Fruit fly (Drosophila melanogaster) whole organism, embryonic: Measurements from ENCODE around the gene Gpdh3.

Experiments
- B-H2 ChIP-seq: fragments of 200-800 bp; sonication (Bioruptor generic); optimal IDR thresholded peaks from 2 replicates; lab custom pipeline; 2018; ENCODE audit warnings: missing biosample characterization, mild to moderate bottlenecking, missing genetic modification characterization
- BEAF-32 ChIP-seq: fragments of 200-800 bp; sonication (Bioruptor generic); optimal IDR thresholded peaks from 3 replicates; lab custom pipeline; 2017; ENCODE audit warnings: missing biosample characterization, missing genetic modification characterization, mild to moderate bottlenecking, moderate library complexity, missing genetic modification reagents
- Bgb ChIP-seq: fragments of 200-800 bp; sonication (Bioruptor generic); IDR thresholded peaks from 2 replicates; pipeline ENCODE4 v1.3.6; 2022; ENCODE audit warnings: missing biosample characterization, missing genetic modification characterization; ENCODE audit not compliant: partially characterized antibody
- CG13287 ChIP-seq: fragments of 200-800 bp; sonication (Bioruptor generic); IDR thresholded peaks from 2 replicates; pipeline ENCODE4 v1.3.6; 2022; ENCODE audit warnings: missing biosample characterization, missing genetic modification characterization; ENCODE audit not compliant: partially characterized antibody
- CG14710 ChIP-seq: fragments of 200-800 bp; sonication (Bioruptor generic); optimal IDR thresholded peaks from 3 replicates; lab custom pipeline; 2019; ENCODE audit warnings: missing biosample characterization, mild to moderate bottlenecking, missing genetic modification characterization, moderate library complexity
- CG15514 ChIP-seq: fragments of 200-800 bp; sonication (Bioruptor generic); optimal IDR thresholded peaks from 3 replicates; lab custom pipeline; 2017; ENCODE audit warnings: missing biosample characterization, missing genetic modification characterization, mild to moderate bottlenecking, moderate library complexity, missing genetic modification reagents
- CG2116 ChIP-seq: fragments of 200-800 bp; sonication (Bioruptor generic); optimal IDR thresholded peaks from 3 replicates; lab custom pipeline; 2018; ENCODE audit warnings: missing biosample characterization, mild to moderate bottlenecking, missing genetic modification characterization
- CG34224 ChIP-seq: fragments of 200-800 bp; sonication (Bioruptor generic); IDR thresholded peaks from 3 replicates; pipeline ENCODE4 v1.3.6; 2022; ENCODE audit warnings: missing biosample characterization, missing genetic modification characterization; ENCODE audit not compliant: partially characterized antibody
- CG5245 ChIP-seq: fragments of 200-800 bp; sonication (Bioruptor generic); optimal IDR thresholded peaks from 3 replicates; lab custom pipeline; 2016; ENCODE audit warnings: missing biosample characterization, missing genetic modification characterization
- CG6791 ChIP-seq: fragments of 200-800 bp; sonication (Bioruptor generic); IDR thresholded peaks from 3 replicates; pipeline ENCODE4 v1.3.6; 2022; ENCODE audit warnings: missing biosample characterization, missing genetic modification characterization; ENCODE audit not compliant: partially characterized antibody
- CG7963 ChIP-seq: fragments of 200-800 bp; sonication (Bioruptor generic); IDR thresholded peaks from 3 replicates; pipeline ENCODE4 v1.3.6; 2022; ENCODE audit warnings: missing biosample characterization, missing genetic modification characterization; ENCODE audit not compliant: partially characterized antibody
- CoRest ChIP-seq: fragments of 200-800 bp; sonication (Bioruptor generic); optimal IDR thresholded peaks from 3 replicates; lab custom pipeline; 2018; ENCODE audit warnings: missing biosample characterization, mild to moderate bottlenecking, missing genetic modification characterization, moderate library complexity
- Dll ChIP-seq: fragments of 200-800 bp; sonication (Bioruptor generic); IDR thresholded peaks from 4 replicates; pipeline ENCODE4 v1.3.6; 2022; ENCODE audit warnings: missing biosample characterization, missing genetic modification characterization; ENCODE audit not compliant: partially characterized antibody
- Doc3 ChIP-seq: fragments of 200-800 bp; sonication (Bioruptor generic); IDR thresholded peaks from 3 replicates; pipeline ENCODE4 v1.3.6; 2022; ENCODE audit warnings: missing biosample characterization, missing genetic modification characterization; ENCODE audit not compliant: partially characterized antibody
- Dp ChIP-seq: fragments of 200-800 bp; sonication (Bioruptor generic); optimal IDR thresholded peaks from 2 replicates; lab custom pipeline; 2018; ENCODE audit warnings: missing biosample characterization, mild to moderate bottlenecking, missing genetic modification characterization, moderate library complexity
- Dref ChIP-seq: fragments of 200-800 bp; sonication (Bioruptor generic); IDR thresholded peaks from 2 replicates; pipeline ENCODE4 v1.3.6; 2022; ENCODE audit warnings: missing biosample characterization, missing genetic modification characterization
- E2f2 ChIP-seq: fragments of 200-800 bp; sonication (Bioruptor generic); IDR thresholded peaks from 2 replicates; pipeline ENCODE4 v1.3.6; 2022; ENCODE audit warnings: missing biosample characterization, missing genetic modification characterization
- HLH4C ChIP-seq: fragments of 200-800 bp; sonication (Bioruptor generic); IDR thresholded peaks from 3 replicates; pipeline ENCODE4 v1.3.6; 2022; ENCODE audit warnings: missing biosample characterization, missing genetic modification characterization; ENCODE audit not compliant: partially characterized antibody
- Kr ChIP-seq: fragments of 200-800 bp; sonication (Bioruptor generic); optimal IDR thresholded peaks from 2 replicates; lab custom pipeline; 2017; ENCODE audit warnings: missing biosample characterization, mild to moderate bottlenecking, missing genetic modification characterization
- MBD-R2 ChIP-seq: fragments of 200-800 bp; sonication (Bioruptor generic); IDR thresholded peaks from 2 replicates; pipeline ENCODE4 v1.3.6; 2022; ENCODE audit warnings: missing biosample characterization, missing genetic modification characterization
- Rx ChIP-seq: fragments of 200-800 bp; sonication (Bioruptor generic); IDR thresholded peaks from 2 replicates; pipeline ENCODE4 v1.3.6; 2022; ENCODE audit warnings: missing biosample characterization, missing genetic modification characterization
- Six4 ChIP-seq: fragments of 200-800 bp; sonication (Bioruptor generic); optimal IDR thresholded peaks from 2 replicates; lab custom pipeline; 2016; ENCODE audit warnings: missing biosample characterization, missing genetic modification characterization
- Sry-δ ChIP-seq: fragments of 200-800 bp; sonication (Bioruptor generic); optimal IDR thresholded peaks from 2 replicates; lab custom pipeline; 2016; ENCODE audit warnings: missing biosample characterization, missing genetic modification characterization
- amos ChIP-seq: fragments of 200-800 bp; sonication (Bioruptor generic); IDR thresholded peaks from 2 replicates; pipeline ENCODE4 v1.3.6; 2022; ENCODE audit warnings: missing biosample characterization, missing genetic modification characterization; ENCODE audit not compliant: partially characterized antibody
- ato ChIP-seq: fragments of 200-800 bp; sonication (Bioruptor generic); IDR thresholded peaks from 2 replicates; pipeline ENCODE4 v1.3.6; 2022; ENCODE audit warnings: missing biosample characterization, missing genetic modification characterization; ENCODE audit not compliant: partially characterized antibody
- bbx ChIP-seq: fragments of 200-800 bp; sonication (Bioruptor generic); IDR thresholded peaks from 2 replicates; pipeline ENCODE4 v1.3.6; 2022; ENCODE audit warnings: missing biosample characterization, missing genetic modification characterization; ENCODE audit not compliant: partially characterized antibody
- chif ChIP-seq, 2 experiments: fragments of 200-800 bp; sonication (Bioruptor generic); optimal IDR thresholded peaks; 3 replicates each; lab custom pipeline; 2016; ENCODE audit warnings: missing biosample characterization in 2 of 2, missing genetic modification characterization in 2 of 2
- chinmo ChIP-seq: fragments of 200-800 bp; sonication (Bioruptor generic); IDR thresholded peaks from 4 replicates; pipeline ENCODE4 v1.3.6; 2022; ENCODE audit warnings: missing biosample characterization, missing genetic modification characterization; ENCODE audit not compliant: partially characterized antibody
- crp ChIP-seq, 2 experiments: fragments of 200-800 bp; sonication (Bioruptor generic); optimal IDR thresholded peaks; 2 replicates in 1 of 2; 3 replicates in 1 of 2; lab custom pipeline; 2017; ENCODE audit warnings: missing biosample characterization in 2 of 2, missing genetic modification characterization in 2 of 2, mild to moderate bottlenecking in 1 of 2, moderate library complexity in 1 of 2
- hb ChIP-seq: fragments of 200-800 bp; sonication (Bioruptor generic); IDR thresholded peaks from 3 replicates; pipeline ENCODE4 v1.3.6; 2022; ENCODE audit warnings: missing biosample characterization, missing genetic modification characterization; ENCODE audit not compliant: partially characterized antibody
- inv ChIP-seq: fragments of 200-800 bp; sonication (Bioruptor generic); IDR thresholded peaks from 2 replicates; pipeline ENCODE4 v1.3.6; 2022; ENCODE audit warnings: missing biosample characterization, missing genetic modification characterization; ENCODE audit not compliant: partially characterized antibody
- mld ChIP-seq: fragments of 200-800 bp; sonication (Bioruptor generic); IDR thresholded peaks from 3 replicates; pipeline ENCODE4 v1.3.6; 2022; ENCODE audit warnings: missing biosample characterization, missing genetic modification characterization; ENCODE audit not compliant: partially characterized antibody
- nerfin-1 ChIP-seq: fragments of 200-800 bp; sonication (Bioruptor generic); optimal IDR thresholded peaks from 3 replicates; lab custom pipeline; 2019; ENCODE audit warnings: missing biosample characterization, mild to moderate bottlenecking, missing genetic modification characterization, moderate library complexity
- nerfin-2 ChIP-seq: fragments of 200-800 bp; sonication (Bioruptor generic); IDR thresholded peaks from 2 replicates; pipeline ENCODE4 v1.3.6; 2022; ENCODE audit warnings: missing biosample characterization, missing genetic modification characterization; ENCODE audit not compliant: partially characterized antibody
- otp ChIP-seq: fragments of 200-800 bp; sonication (Bioruptor generic); IDR thresholded peaks from 3 replicates; pipeline ENCODE4, ENCODE4 v1.3.6; 2022; ENCODE audit warnings: missing biosample characterization, missing genetic modification characterization
- pum ChIP-seq: fragments of 200-800 bp; sonication (Bioruptor generic); optimal IDR thresholded peaks from 2 replicates; lab custom pipeline; 2016; ENCODE audit warnings: missing biosample characterization, missing genetic modification characterization
- pzg ChIP-seq: fragments of 200-800 bp; sonication (Bioruptor generic); optimal IDR thresholded peaks from 3 replicates; lab custom pipeline; 2018; ENCODE audit warnings: missing biosample characterization, mild to moderate bottlenecking, missing genetic modification characterization, moderate library complexity
- shn ChIP-seq: fragments of 200-800 bp; sonication (Bioruptor generic); optimal IDR thresholded peaks from 3 replicates; lab custom pipeline; 2016; ENCODE audit warnings: missing biosample characterization, missing genetic modification characterization
- sna ChIP-seq: fragments of 200-800 bp; sonication (Bioruptor generic); IDR thresholded peaks from 2 replicates; pipeline ENCODE4 v1.3.6; 2022; ENCODE audit warnings: missing biosample characterization, missing genetic modification characterization; ENCODE audit not compliant: partially characterized antibody
- stwl ChIP-seq: fragments of 200-800 bp; sonication (Bioruptor generic); optimal IDR thresholded peaks from 3 replicates; lab custom pipeline; 2018; ENCODE audit warnings: missing biosample characterization, mild to moderate bottlenecking, missing genetic modification characterization, moderate library complexity
- trem ChIP-seq: fragments of 200-800 bp; optimal IDR thresholded peaks from 3 replicates; lab custom pipeline; 2019; ENCODE audit warnings: missing biosample characterization, mild to moderate bottlenecking, missing genetic modification characterization, moderate library complexity
- unc-4 ChIP-seq: fragments of 200-800 bp; sonication (Bioruptor generic); IDR thresholded peaks from 2 replicates; pipeline ENCODE4 v1.3.6; 2022; ENCODE audit warnings: missing biosample characterization, missing genetic modification characterization; ENCODE audit not compliant: partially characterized antibody
- vnd ChIP-seq: fragments of 200-800 bp; sonication (Bioruptor generic); IDR thresholded peaks from 3 replicates; pipeline ENCODE4 v1.3.6; 2022; ENCODE audit warnings: missing biosample characterization, missing genetic modification characterization; ENCODE audit not compliant: partially characterized antibody
- zen2 ChIP-seq: fragments of 200-800 bp; sonication (Bioruptor generic); IDR thresholded peaks from 3 replicates; pipeline ENCODE4 v1.3.6; 2022; ENCODE audit warnings: missing biosample characterization, missing genetic modification characterization; ENCODE audit not compliant: partially characterized antibody

The Gpdh3 gene

DNA sequence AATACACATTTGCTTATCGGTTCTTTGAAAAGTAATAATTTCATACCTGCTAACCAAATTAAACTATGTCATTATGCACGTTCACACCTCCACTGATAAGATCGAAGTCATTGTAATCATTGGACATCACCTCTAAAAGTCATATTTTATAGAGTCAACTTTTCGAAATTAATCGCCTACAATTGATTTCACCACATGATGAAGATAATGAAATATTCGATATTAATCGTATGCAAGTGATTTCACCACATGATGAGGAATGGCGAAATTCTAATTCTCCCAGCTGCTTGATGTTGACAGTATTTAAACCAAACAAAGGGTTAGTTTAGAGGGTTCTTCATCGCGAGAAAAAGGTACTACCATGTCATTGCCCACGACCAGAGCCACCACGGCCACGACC lies 6.2 kb upstream of the Gpdh3 start, which contains the start of gene CG18596 (continued):
- peak; percentile 64 for TF ChIP-seq trem
- TF ChIP-seq ato (GFP tag; lab: Robert Waterston, UW) = peak; percentile 84
- peak; percentile 42; the same call in 2 of the 4 replicates for TF ChIP-seq chinmo
- peak; percentile 75 for TF ChIP-seq stwl (tag; lab: Kevin White, UChicago)
- peak; percentile 61; the same call in 1 of the 3 replicates for TF ChIP-seq CG7963
- TF ChIP-seq Rx (GFP tag; lab: Robert Waterston, UW) = no peak
- TF ChIP-seq Dll (GFP tag; lab: Robert Waterston, UW) = peak; percentile 98
- TF ChIP-seq CG13287 = peak; percentile 98
- TF ChIP-seq MBD-R2 = peak; percentile 52; the same call in 1 of the 2 replicates
- TF ChIP-seq shn = no peak
- TF ChIP-seq Bgb (GFP tag; lab: Robert Waterston, UW) = peak; percentile 87
- peak; percentile 38 for TF ChIP-seq Kr (GFP tag; lab: Kevin White, UChicago)
- peak; percentile 60 for TF ChIP-seq pzg (GFP tag; lab: Kevin White, UChicago)
- TF ChIP-seq CG15514 = peak; percentile 29
- TF ChIP-seq CoRest (tag; lab: Kevin White, UChicago) = peak; percentile 35
- TF ChIP-seq vnd = peak; percentile 92
- TF ChIP-seq amos (GFP tag; lab: Robert Waterston, UW) = peak; percentile 88
- TF ChIP-seq CG14710 (tag; lab: Kevin White, UChicago) = peak; percentile 43
- TF ChIP-seq inv (GFP tag; lab: Robert Waterston, UW) = peak; percentile 88
- TF ChIP-seq mld (GFP tag; lab: Robert Waterston, UW) = peak; percentile 84; the same call in 2 of the 3 replicates
- no peak for TF ChIP-seq pum (GFP tag; lab: Kevin White, UChicago)
- TF ChIP-seq nerfin-2 (GFP tag; lab: Robert Waterston, UW) = peak; percentile 91
- peak; percentile 97 for TF ChIP-seq sna (GFP tag; lab: Robert Waterston, UW)
- peak; percentile 78 for TF ChIP-seq hb (GFP tag; lab: Robert Waterston, UW)
- TF ChIP-seq zen2 (GFP tag; lab: Robert Waterston, UW) = peak; percentile 92

DNA sequence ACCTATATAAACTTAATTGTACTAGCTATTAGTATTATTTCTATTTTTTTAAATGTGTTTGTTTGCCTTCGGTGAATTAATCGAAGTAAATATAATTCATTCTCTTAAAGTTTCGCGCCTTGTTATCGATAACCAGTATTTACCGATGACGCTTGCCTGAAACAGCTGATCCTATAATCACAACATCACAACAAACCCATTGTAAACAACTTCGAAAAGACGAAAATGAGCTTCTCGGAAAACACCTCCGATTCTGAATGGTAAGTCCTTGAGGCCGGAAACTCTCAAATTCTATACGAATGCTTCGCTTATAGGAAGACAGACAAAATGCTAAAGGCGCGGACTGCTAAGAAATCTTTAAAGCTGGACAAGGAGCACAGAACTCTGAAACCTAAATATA lies 1.9 kb upstream of the Gpdh3 start, which contains the start of gene CG34149:
Gene CG34149 (plus strand): TSS at position 187 of the 400 bp plus-strand sequence.
- peak; percentile 23; the same call in 1 of the 3 replicates for TF ChIP-seq CG6791 (GFP tag; lab: Robert Waterston, UW)
- peak; percentile 84 for TF ChIP-seq E2f2 (GFP tag; lab: Robert Waterston, UW)
- peak; percentile 28 for TF ChIP-seq pzg (GFP tag; lab: Kevin White, UChicago)
- peak; percentile 61 for TF ChIP-seq bbx (GFP tag; lab: Robert Waterston, UW)
- TF ChIP-seq otp (GFP tag; lab: Robert Waterston, UW) = no peak
- TF ChIP-seq Bgb (GFP tag; lab: Robert Waterston, UW) = peak; percentile 33; the same call in 1 of the 2 replicates
- TF ChIP-seq CG13287 = peak; percentile 73
- TF ChIP-seq BEAF-32 (GFP tag; lab: Kevin White, UChicago) = peak; percentile 31
- TF ChIP-seq Dp (GFP tag; lab: Kevin White, UChicago) = peak; percentile 79
- peak; percentile 74 for TF ChIP-seq HLH4C (GFP tag; lab: Robert Waterston, UW)
- TF ChIP-seq unc-4 (GFP tag; lab: Robert Waterston, UW) = peak; percentile 55
- peak; percentile 48 for TF ChIP-seq stwl (tag; lab: Kevin White, UChicago)
- TF ChIP-seq Doc3 (GFP tag; lab: Robert Waterston, UW) = 0 out of 3 replicates have a peak, but pooled peaks have one; percentile 19
- peak in 1 of 2 experiments; percentile 84 for TF ChIP-seq crp (GFP tag; optimal IDR thresholded peaks at IDR 0.05; lab: Kevin White, UChicago)
- peak; percentile 53 for TF ChIP-seq MBD-R2
- peak; percentile 18 for TF ChIP-seq CG2116 (GFP tag; lab: Kevin White, UChicago)
- TF ChIP-seq nerfin-2 (GFP tag; lab: Robert Waterston, UW) = peak; percentile 58
- peak; percentile 34; the same call in 1 of the 2 replicates for TF ChIP-seq ato (GFP tag; lab: Robert Waterston, UW)
- peak; percentile 22 for TF ChIP-seq Sry-δ
- peak; percentile 41; the same call in 2 of the 3 replicates for TF ChIP-seq zen2 (GFP tag; lab: Robert Waterston, UW)
- TF ChIP-seq chif (GFP tag; optimal IDR thresholded peaks at IDR 0.05; lab: Kevin White, UChicago) = no peak
- peak; percentile 53; the same call in 1 of the 3 replicates for TF ChIP-seq CG34224 (GFP tag; lab: Robert Waterston, UW)
- TF ChIP-seq Dll (GFP tag; lab: Robert Waterston, UW) = peak; percentile 71; the same call in 3 of the 4 replicates
- no peak for TF ChIP-seq CG5245 (GFP tag; lab: Kevin White, UChicago)
- TF ChIP-seq Six4 (GFP tag; lab: Kevin White, UChicago) = no peak
- no peak for TF ChIP-seq B-H2 (GFP tag; lab: Kevin White, UChicago)
- peak; percentile 63 for TF ChIP-seq Dref (GFP tag; lab: Robert Waterston, UW)
- TF ChIP-seq nerfin-1 (tag; lab: Kevin White, UChicago) = no peak
